Worm (Caenorhabditis elegans) whole organism, young adult: ENCODE data around the gene srx-92.

Source experiments
- Y67H2A.10 ChIP-seq: fragments of 200-800 bp; sonication (Bioruptor generic); conservative IDR thresholded peaks from 2 replicates; pipeline ENCODE4 v1.3.6; 2022; ENCODE audit warnings: missing genetic modification reagents, missing genetic modification characterization, missing compliant biosample characterization
- ama-1 ChIP-seq, 3 experiments: fragments of 150-350 bp in 1 of 3; sonication (generic microtip) in 2 of 3; optimal IDR thresholded peaks; 2 replicates each; lab custom pipeline; 2014 to 2018; ENCODE audit warnings: missing biosample characterization in 2 of 3, missing genetic modification characterization in 2 of 3, missing genetic modification reagents in 2 of 3
- hlh-26 ChIP-seq: fragments of 200-800 bp; sonication (Bioruptor generic); conservative IDR thresholded peaks from 2 replicates; pipeline ENCODE4 v1.3.6; 2022; ENCODE audit warnings: missing genetic modification reagents, missing genetic modification characterization, missing compliant biosample characterization
- lin-35 ChIP-seq, 3 experiments: fragments of 150-350 bp in 2 of 3; sonication (generic microtip) in 1 of 3; optimal IDR thresholded peaks; 2 replicates each; lab custom pipeline; 2014 to 2018; ENCODE audit warnings: missing biosample characterization in 3 of 3, missing genetic modification characterization in 3 of 3, missing genetic modification reagents in 3 of 3
- lsl-1 ChIP-seq: fragments of 200-800 bp; sonication (Bioruptor generic); optimal IDR thresholded peaks from 2 replicates; lab custom pipeline; 2018; ENCODE audit warnings: mild to moderate bottlenecking, missing genetic modification characterization, moderate library complexity, missing compliant biosample characterization
- nfya-1 ChIP-seq: sonication (generic microtip); optimal IDR thresholded peaks from 2 replicates; lab custom pipeline; 2017; ENCODE audit warnings: antibody characterized with exemption, missing compliant biosample characterization, missing genetic modification characterization, borderline replicate concordance; ENCODE audit not compliant: insufficient read depth
- somi-1 ChIP-seq: fragments of 200-800 bp; sonication (Bioruptor generic); optimal IDR thresholded peaks from 2 replicates; lab custom pipeline; 2018; ENCODE audit warnings: mild to moderate bottlenecking, missing genetic modification characterization, missing compliant biosample characterization
- ztf-3 ChIP-seq: fragments of 200-800 bp; sonication (Bioruptor generic); optimal IDR thresholded peaks from 2 replicates; lab custom pipeline; 2018; ENCODE audit warnings: mild to moderate bottlenecking, missing genetic modification characterization, missing compliant biosample characterization

ce11 chrV:7352186-7353053 lies 27.2 kb upstream of the srx-92 start, which contains the start of the genes srh-231 and srh-275:
- TF ChIP-seq Y67H2A.10 (no peak), ztf-3 (GFP tag; lab: Kevin White, UChicago) (no peak), somi-1 (no peak), hlh-26 (GFP tag; lab: Robert Waterston, UW) (no peak), lsl-1 (no peak), lin-35 (GFP tag; optimal IDR thresholded peaks at IDR 0.05; lab: Kevin White, UChicago) (no peak), ama-1 (optimal IDR thresholded peaks at IDR 0.05; lab: Kevin White, UChicago) (no peak), ama-1 (GFP tag; optimal IDR thresholded peaks at IDR 0.05; lab: Kevin White, UChicago) (no peak), nfya-1 (tag; lab: Kevin White, UChicago) (no peak)
